Worm (Caenorhabditis elegans): ENCODE results near the gene JC8.16.

JC8.16 gene

DNA sequence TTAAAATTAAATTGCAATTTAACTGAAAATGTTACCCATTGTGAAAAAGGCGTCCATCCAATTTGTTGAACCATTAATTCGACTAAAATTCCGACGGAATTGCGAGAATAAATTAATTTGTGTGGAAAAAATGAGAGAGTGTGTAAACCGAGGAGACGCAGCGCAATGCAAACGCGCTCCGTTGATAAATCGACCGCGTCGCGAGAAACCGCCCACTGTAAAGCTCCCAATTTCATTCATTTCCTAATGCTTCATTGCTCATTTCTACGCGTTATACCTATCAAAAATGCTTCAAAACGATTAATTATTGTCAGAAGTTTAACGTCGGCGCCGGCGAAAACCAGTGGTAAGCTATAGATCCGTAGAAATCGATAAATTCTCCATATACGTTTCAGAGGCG lies 38.8 kb downstream of the JC8.16 start, which contains the start of the genes Y67H2A.2 and micu-1 (continued):
- TF ChIP-seq nhr-76 (tag; optimal IDR thresholded peaks at IDR 0.05), result no peak
- TF ChIP-seq aha-1 (tag; optimal IDR thresholded peaks at IDR 0.05), result no peak
- peak; percentile 90 for TF ChIP-seq nhr-71 (tag; optimal IDR thresholded peaks at IDR 0.05)
- TF ChIP-seq nhr-237 (tag; optimal IDR thresholded peaks at IDR 0.05), result peak; percentile 28
- TF ChIP-seq lsy-2 (tag; optimal IDR thresholded peaks at IDR 0.05), result peak; percentile 85
- peak; percentile 86 for TF ChIP-seq lin-14 (GFP tag; optimal IDR thresholded peaks at IDR 0.05)
- TF ChIP-seq ztf-11 (tag; optimal IDR thresholded peaks at IDR 0.05), result peak in 1 of 2 experiments; percentile 60
- no peak for TF ChIP-seq unc-30 (tag; optimal IDR thresholded peaks at IDR 0.05)
- peak; percentile 41 for TF ChIP-seq aly-2 (tag; optimal IDR thresholded peaks at IDR 0.05)
- TF ChIP-seq C16A3.4 (tag; optimal IDR thresholded peaks at IDR 0.05), result peak; percentile 76
- TF ChIP-seq mdl-1 (tag; optimal IDR thresholded peaks at IDR 0.05), result peak in 1 of 2 experiments; percentile 68
- TF ChIP-seq nhr-12 (tag; optimal IDR thresholded peaks at IDR 0.05), result no peak
- TF ChIP-seq pqm-1 (tag; optimal IDR thresholded peaks at IDR 0.05), result no peak
- peak; percentile 88 for TF ChIP-seq lin-15B (tag; optimal IDR thresholded peaks at IDR 0.05)
- peak; percentile 46 for TF ChIP-seq C04F5.9 (tag; optimal IDR thresholded peaks at IDR 0.05)
- peak; percentile 88 for TF ChIP-seq dsc-1 (tag; optimal IDR thresholded peaks at IDR 0.05)
- no peak for TF ChIP-seq ceh-90 (tag; optimal IDR thresholded peaks at IDR 0.05)
- peak; percentile 83 for TF ChIP-seq fkh-8 (tag; optimal IDR thresholded peaks at IDR 0.05)
- peak; percentile 8 for TF ChIP-seq mef-2 (tag; optimal IDR thresholded peaks at IDR 0.05)
- no peak for TF ChIP-seq pag-3 (tag; optimal IDR thresholded peaks at IDR 0.05; ENCODE audit: borderline replicate concordance, insufficient read depth)
- no peak for TF ChIP-seq grh-1 (GFP tag; IDR thresholded peaks at IDR 0.05)
- no peak for TF ChIP-seq Y116A8C.19 (tag; optimal IDR thresholded peaks at IDR 0.05; ENCODE audit: borderline replicate concordance)
- TF ChIP-seq fos-1 (tag; optimal IDR thresholded peaks at IDR 0.05), result peak; percentile 51
- TF ChIP-seq C34B4.2 (tag; optimal IDR thresholded peaks at IDR 0.05), result no peak
- no peak for TF ChIP-seq hlh-17 (GFP tag; optimal IDR thresholded peaks at IDR 0.05; ENCODE audit: borderline replicate concordance)
- peak; percentile 80 to 85 for TF ChIP-seq lin-35 (GFP tag; optimal IDR thresholded peaks at IDR 0.05)
- TF ChIP-seq snu-23 (GFP tag; optimal IDR thresholded peaks at IDR 0.05), result peak; percentile 87
- peak; percentile 18 for TF ChIP-seq ama-1 (optimal IDR thresholded peaks at IDR 0.05)
- TF ChIP-seq jun-1 (tag; optimal IDR thresholded peaks at IDR 0.05), result peak; percentile 64
- TF ChIP-seq fkh-4 (tag; optimal IDR thresholded peaks at IDR 0.05; ENCODE audit: borderline replicate concordance), result no peak
- no peak for TF ChIP-seq hlh-4 (tag; optimal IDR thresholded peaks at IDR 0.05)
- TF ChIP-seq unc-130 (tag; optimal IDR thresholded peaks at IDR 0.05), result peak; percentile 42
- TF ChIP-seq isw-1 (GFP tag; IDR thresholded peaks at IDR 0.05), result peak; percentile 70
- no peak for TF ChIP-seq unc-62 (GFP tag; optimal IDR thresholded peaks at IDR 0.05)
- no peak for TF ChIP-seq ztf-4 (tag; optimal IDR thresholded peaks at IDR 0.05)
- peak; percentile 69 for TF ChIP-seq snpc-4 (tag; optimal IDR thresholded peaks at IDR 0.05)
- peak; percentile 51 for TF ChIP-seq F16B12.6 (tag; optimal IDR thresholded peaks at IDR 0.05)
- 0 out of 2 replicates have a peak, but pooled peaks have one; percentile 24 for TF ChIP-seq ceh-88 (GFP tag; IDR thresholded peaks at IDR 0.05)
- peak; percentile 50 for TF ChIP-seq lir-3 (tag; optimal IDR thresholded peaks at IDR 0.05; ENCODE audit: poor library complexity)
- peak; percentile 50 for TF ChIP-seq lin-39 (tag; optimal IDR thresholded peaks at IDR 0.05)
- TF ChIP-seq elt-2 (tag; optimal IDR thresholded peaks at IDR 0.05), result peak; percentile 45
- TF ChIP-seq hpl-2 (GFP tag; optimal IDR thresholded peaks at IDR 0.05), result peak; percentile 18
- peak; percentile 78 for TF ChIP-seq nhr-85 (tag)
- no peak for TF ChIP-seq ets-5 (GFP tag; IDR thresholded peaks at IDR 0.05)
- TF ChIP-seq nhr-47 (tag; optimal IDR thresholded peaks at IDR 0.05), result peak; percentile 92
- TF ChIP-seq nhr-90 (tag; optimal IDR thresholded peaks at IDR 0.05; ENCODE audit: poor library complexity), result peak; percentile 72
- TF ChIP-seq unc-98 (GFP tag; IDR thresholded peaks at IDR 0.05), result no peak
- peak; percentile 62 for TF ChIP-seq skn-1 (tag; optimal IDR thresholded peaks at IDR 0.05)
- peak; percentile 54 for TF ChIP-seq zip-4 (GFP tag; optimal IDR thresholded peaks at IDR 0.05)
- TF ChIP-seq nhr-28 (tag; optimal IDR thresholded peaks at IDR 0.05), result no peak
- peak; percentile 82 for TF ChIP-seq tbx-2 (tag; optimal IDR thresholded peaks at IDR 0.05)
- no peak for TF ChIP-seq efl-3 (GFP tag; optimal IDR thresholded peaks at IDR 0.05)
- TF ChIP-seq nhr-20 (tag; optimal IDR thresholded peaks at IDR 0.05), result peak; percentile 81
- TF ChIP-seq lin-13 (GFP tag; optimal IDR thresholded peaks at IDR 0.05), result peak; percentile 74

Data from whole organism, L1 larva.